Fruit fly (Drosophila melanogaster) whole organism, embryonic: ENCODE measurements around the gene Sec13.

Experiments used
- Ada2b ChIP-seq: fragments of 200-800 bp; sonication (Bioruptor generic); IDR thresholded peaks from 2 replicates; pipeline ENCODE4 v1.3.6; 2022; ENCODE audit warnings: missing biosample characterization, missing genetic modification characterization
- Bteb2 ChIP-seq: fragments of 200-800 bp; sonication (Bioruptor generic); optimal IDR thresholded peaks from 2 replicates; lab custom pipeline; 2016; ENCODE audit warnings: missing biosample characterization, missing genetic modification characterization
- CG10209 ChIP-seq: fragments of 200-800 bp; sonication (Bioruptor generic); optimal IDR thresholded peaks from 3 replicates; lab custom pipeline; 2017; ENCODE audit warnings: missing biosample characterization, mild to moderate bottlenecking, missing genetic modification characterization, missing genetic modification reagents
- CG10267 ChIP-seq: fragments of 200-800 bp; sonication (Bioruptor generic); optimal IDR thresholded peaks from 2 replicates; lab custom pipeline; 2018; ENCODE audit warnings: missing biosample characterization, mild to moderate bottlenecking, missing genetic modification characterization, moderate library complexity
- CG10274 ChIP-seq: fragments of 200-800 bp; sonication (Bioruptor generic); optimal IDR thresholded peaks from 3 replicates; lab custom pipeline; 2017; ENCODE audit warnings: missing biosample characterization, mild to moderate bottlenecking, missing genetic modification characterization
- CG10654 ChIP-seq: fragments of 200-800 bp; sonication (Bioruptor generic); optimal IDR thresholded peaks from 2 replicates; lab custom pipeline; 2016; ENCODE audit warnings: missing biosample characterization, missing genetic modification characterization
- CG10979 ChIP-seq: fragments of 200-800 bp; sonication (Bioruptor generic); optimal IDR thresholded peaks from 2 replicates; lab custom pipeline; 2018; ENCODE audit warnings: missing biosample characterization, mild to moderate bottlenecking, missing genetic modification characterization, moderate library complexity
- CG13123 ChIP-seq: fragments of 200-800 bp; sonication (Bioruptor generic); optimal IDR thresholded peaks from 2 replicates; lab custom pipeline; 2016; ENCODE audit warnings: missing biosample characterization, missing genetic modification characterization
- CG14014 ChIP-seq: fragments of 200-800 bp; sonication (Bioruptor generic); IDR thresholded peaks from 2 replicates; pipeline ENCODE4 v1.3.6; 2022; ENCODE audit warnings: missing biosample characterization, missing genetic modification characterization
- CG15601 ChIP-seq: fragments of 200-800 bp; sonication (Bioruptor generic); optimal IDR thresholded peaks from 3 replicates; lab custom pipeline; 2019; ENCODE audit warnings: missing biosample characterization, mild to moderate bottlenecking, missing genetic modification characterization, moderate library complexity
- CG17328 ChIP-seq: fragments of 200-800 bp; sonication (Bioruptor generic); IDR thresholded peaks from 2 replicates; pipeline ENCODE4 v1.3.6; 2022; ENCODE audit warnings: missing biosample characterization, missing genetic modification characterization
- CG17912 ChIP-seq: fragments of 200-800 bp; sonication (Bioruptor generic); optimal IDR thresholded peaks from 2 replicates; lab custom pipeline; 2018; ENCODE audit warnings: missing biosample characterization, mild to moderate bottlenecking, missing genetic modification characterization
- CG1792 ChIP-seq: fragments of 200-800 bp; sonication (Bioruptor generic); optimal IDR thresholded peaks from 2 replicates; lab custom pipeline; 2016; ENCODE audit warnings: missing biosample characterization, missing genetic modification characterization
- CG18764 ChIP-seq: fragments of 200-800 bp; sonication (Bioruptor generic); optimal IDR thresholded peaks from 3 replicates; lab custom pipeline; 2016; ENCODE audit warnings: missing biosample characterization, missing genetic modification characterization
- CG31441 ChIP-seq: fragments of 200-800 bp; sonication (Bioruptor generic); IDR thresholded peaks from 2 replicates; pipeline ENCODE4 v1.3.6; 2022; ENCODE audit warnings: missing biosample characterization, missing genetic modification characterization
- CG3163 ChIP-seq: fragments of 200-800 bp; sonication (Bioruptor generic); optimal IDR thresholded peaks from 3 replicates; lab custom pipeline; 2016; ENCODE audit warnings: missing biosample characterization, missing genetic modification characterization
- CG32767 ChIP-seq: fragments of 200-800 bp; sonication (Bioruptor generic); IDR thresholded peaks from 2 replicates; pipeline ENCODE4 v1.3.6; 2022; ENCODE audit warnings: missing biosample characterization, missing genetic modification characterization
- CG34224 ChIP-seq: fragments of 200-800 bp; sonication (Bioruptor generic); IDR thresholded peaks from 3 replicates; pipeline ENCODE4 v1.3.6; 2022; ENCODE audit warnings: missing biosample characterization, missing genetic modification characterization; ENCODE audit not compliant: partially characterized antibody
- CG6254 ChIP-seq: fragments of 200-800 bp; sonication (Bioruptor generic); optimal IDR thresholded peaks from 3 replicates; lab custom pipeline; 2017; ENCODE audit warnings: mild to moderate bottlenecking, missing biosample characterization, missing genetic modification reagents, missing genetic modification characterization
- CG8388 ChIP-seq: fragments of 200-800 bp; sonication (Bioruptor generic); optimal IDR thresholded peaks from 2 replicates; lab custom pipeline; 2019; ENCODE audit warnings: missing biosample characterization, mild to moderate bottlenecking, missing genetic modification characterization, moderate library complexity
- CG8765 ChIP-seq: fragments of 200-800 bp; sonication (Bioruptor generic); IDR thresholded peaks from 2 replicates; pipeline ENCODE4 v1.3.6; 2022; ENCODE audit warnings: missing biosample characterization, missing genetic modification characterization
- CG9609 ChIP-seq: fragments of 200-800 bp; sonication (Bioruptor generic); optimal IDR thresholded peaks from 3 replicates; lab custom pipeline; 2016; ENCODE audit warnings: missing biosample characterization, missing genetic modification characterization
- CG9932 ChIP-seq: fragments of 200-800 bp; sonication (Bioruptor generic); IDR thresholded peaks from 2 replicates; pipeline ENCODE4 v1.3.6; 2022; ENCODE audit warnings: missing biosample characterization, missing genetic modification characterization
- E2f1 ChIP-seq: fragments of 200-800 bp; sonication (Bioruptor generic); IDR thresholded peaks from 2 replicates; pipeline ENCODE4 v1.3.6; 2022; ENCODE audit warnings: missing biosample characterization, missing genetic modification characterization
- HLH4C ChIP-seq: fragments of 200-800 bp; sonication (Bioruptor generic); IDR thresholded peaks from 3 replicates; pipeline ENCODE4 v1.3.6; 2022; ENCODE audit warnings: missing biosample characterization, missing genetic modification characterization; ENCODE audit not compliant: partially characterized antibody
- Hr3 ChIP-seq: fragments of 200-800 bp; sonication (Bioruptor generic); optimal IDR thresholded peaks from 3 replicates; lab custom pipeline; 2016; ENCODE audit warnings: missing biosample characterization, missing genetic modification characterization
- Hsf ChIP-seq: fragments of 200-800 bp; sonication (Bioruptor generic); optimal IDR thresholded peaks from 3 replicates; lab custom pipeline; 2016; ENCODE audit warnings: missing biosample characterization, missing genetic modification characterization
- Max ChIP-seq: fragments of 200-800 bp; sonication (Bioruptor generic); optimal IDR thresholded peaks from 2 replicates; lab custom pipeline; 2016; ENCODE audit warnings: missing biosample characterization, mild to moderate bottlenecking, missing genetic modification characterization
- NfI ChIP-seq: fragments of 200-800 bp; sonication (Bioruptor generic); optimal IDR thresholded peaks from 3 replicates; lab custom pipeline; 2018; ENCODE audit warnings: missing biosample characterization, mild to moderate bottlenecking, missing genetic modification characterization, moderate library complexity
- Ravus ChIP-seq: fragments of 200-800 bp; sonication (Bioruptor generic); IDR thresholded peaks from 2 replicates; pipeline ENCODE4 v1.3.6; 2022; ENCODE audit warnings: missing biosample characterization, missing genetic modification characterization
- Rfx ChIP-seq: fragments of 200-800 bp; sonication (Bioruptor generic); IDR thresholded peaks from 2 replicates; pipeline ENCODE4 v1.3.6; 2022; ENCODE audit warnings: missing biosample characterization, missing genetic modification characterization
- TFAM ChIP-seq: fragments of 200-800 bp; sonication (Bioruptor generic); optimal IDR thresholded peaks from 2 replicates; lab custom pipeline; 2017; ENCODE audit warnings: missing biosample characterization, missing genetic modification characterization, inconsistent platforms
- ase ChIP-seq: fragments of 200-800 bp; sonication (Bioruptor generic); IDR thresholded peaks from 3 replicates; pipeline ENCODE4 v1.3.6; 2022; ENCODE audit warnings: missing biosample characterization, missing genetic modification characterization
- az2 ChIP-seq: fragments of 200-800 bp; sonication (Bioruptor generic); optimal IDR thresholded peaks from 3 replicates; lab custom pipeline; 2016; ENCODE audit warnings: missing biosample characterization, missing genetic modification characterization
- bsh ChIP-seq, 2 experiments: fragments of 200-800 bp; sonication (Bioruptor generic); optimal IDR thresholded peaks; 2 replicates each; lab custom pipeline; 2017 to 2018; ENCODE audit warnings: mild to moderate bottlenecking in 2 of 2, missing biosample characterization in 2 of 2, missing genetic modification characterization in 2 of 2, moderate library complexity in 1 of 2
- caup ChIP-seq: fragments of 200-800 bp; sonication (Bioruptor generic); optimal IDR thresholded peaks from 3 replicates; lab custom pipeline; 2017; ENCODE audit warnings: missing biosample characterization, mild to moderate bottlenecking, missing genetic modification characterization, moderate library complexity; ENCODE audit not compliant: severe bottlenecking
- chif ChIP-seq, 2 experiments: fragments of 200-800 bp; sonication (Bioruptor generic); optimal IDR thresholded peaks; 3 replicates each; lab custom pipeline; 2016; ENCODE audit warnings: missing biosample characterization in 2 of 2, missing genetic modification characterization in 2 of 2
- disco-r ChIP-seq: fragments of 200-800 bp; sonication (Bioruptor generic); optimal IDR thresholded peaks from 2 replicates; lab custom pipeline; 2016; ENCODE audit warnings: missing biosample characterization, missing genetic modification characterization
- eve ChIP-seq, 2 experiments: fragments of >200 bp; optimal IDR thresholded peaks; 2 replicates each; lab custom pipeline; 2017; ENCODE audit warnings: missing biosample characterization in 2 of 2, missing genetic modification characterization in 2 of 2
- gcm ChIP-seq: fragments of 200-800 bp; sonication (Bioruptor generic); optimal IDR thresholded peaks from 2 replicates; lab custom pipeline; 2019; ENCODE audit warnings: missing biosample characterization, mild to moderate bottlenecking, missing genetic modification characterization, moderate library complexity
- gem ChIP-seq: fragments of 200-800 bp; sonication (Bioruptor generic); optimal IDR thresholded peaks from 2 replicates; lab custom pipeline; 2019; ENCODE audit warnings: missing biosample characterization, mild to moderate bottlenecking, missing genetic modification characterization, moderate library complexity
- gsb ChIP-seq: fragments of 200-800 bp; sonication (Bioruptor generic); IDR thresholded peaks from 2 replicates; pipeline ENCODE4 v1.3.6; 2022; ENCODE audit warnings: missing biosample characterization, missing genetic modification characterization
- her ChIP-seq: fragments of 200-800 bp; sonication (Bioruptor generic); optimal IDR thresholded peaks from 2 replicates; lab custom pipeline; 2016; ENCODE audit warnings: missing biosample characterization, missing genetic modification characterization
- klu ChIP-seq: fragments of 200-800 bp; sonication (Bioruptor generic); IDR thresholded peaks from 2 replicates; pipeline ENCODE4 v1.3.6; 2022; ENCODE audit warnings: missing biosample characterization, missing genetic modification characterization
- knrl ChIP-seq: fragments of 200-800 bp; sonication (Bioruptor generic); IDR thresholded peaks from 3 replicates; pipeline ENCODE4 v1.3.6; 2022; ENCODE audit warnings: missing biosample characterization, missing genetic modification characterization; ENCODE audit not compliant: partially characterized antibody
- nerfin-2 ChIP-seq: fragments of 200-800 bp; sonication (Bioruptor generic); IDR thresholded peaks from 2 replicates; pipeline ENCODE4 v1.3.6; 2022; ENCODE audit warnings: missing biosample characterization, missing genetic modification characterization; ENCODE audit not compliant: partially characterized antibody
- pzg ChIP-seq: fragments of 200-800 bp; sonication (Bioruptor generic); optimal IDR thresholded peaks from 3 replicates; lab custom pipeline; 2018; ENCODE audit warnings: missing biosample characterization, mild to moderate bottlenecking, missing genetic modification characterization, moderate library complexity
- stc ChIP-seq: fragments of 200-800 bp; sonication (Bioruptor generic); IDR thresholded peaks from 2 replicates; pipeline ENCODE4 v1.3.6; 2022; ENCODE audit warnings: missing biosample characterization, missing genetic modification characterization
- tio ChIP-seq: fragments of 200-800 bp; sonication (Bioruptor generic); optimal IDR thresholded peaks from 2 replicates; lab custom pipeline; 2017; ENCODE audit warnings: missing biosample characterization, missing genetic modification characterization, inconsistent platforms
- trh ChIP-seq: fragments of 200-800 bp; sonication (Bioruptor generic); optimal IDR thresholded peaks from 2 replicates; lab custom pipeline; 2016; ENCODE audit warnings: missing biosample characterization, missing genetic modification characterization

Sec13 gene

DNA sequence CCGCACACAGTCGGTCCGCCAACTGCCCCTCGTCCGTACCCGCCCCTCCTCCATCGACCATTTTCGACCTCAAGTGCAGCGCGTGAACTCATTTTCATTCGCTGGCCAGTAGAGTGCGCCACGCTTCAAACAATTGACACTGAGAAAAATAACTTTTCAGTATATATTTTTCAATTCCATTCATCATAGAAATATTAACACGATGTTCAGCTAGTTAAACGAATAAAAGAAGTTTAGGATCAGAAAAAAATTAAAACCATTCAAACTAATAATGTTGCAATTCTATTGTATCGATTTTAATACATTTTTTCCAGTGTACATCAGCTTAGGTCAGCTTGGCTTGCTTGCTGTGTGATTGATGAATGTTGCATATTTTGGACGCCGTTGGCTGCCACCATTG lies 30.8 kb downstream of the Sec13 start (continued):
- TF ChIP-seq CG10209 (GFP tag; lab: Kevin White, UChicago) = peak; percentile 24
- TF ChIP-seq TFAM (GFP tag; lab: Kevin White, UChicago) = no peak
- TF ChIP-seq klu (GFP tag; lab: Robert Waterston, UW) = no peak
- TF ChIP-seq Ada2b = no peak
- no peak for TF ChIP-seq NfI (GFP tag; lab: Kevin White, UChicago)
- TF ChIP-seq CG17912 (GFP tag; lab: Kevin White, UChicago) = no peak
- TF ChIP-seq gcm (GFP tag; lab: Kevin White, UChicago) = peak; percentile 48
- TF ChIP-seq CG3163 = no peak
- no peak for TF ChIP-seq Max (GFP tag; lab: Kevin White, UChicago)
- TF ChIP-seq pzg (GFP tag; lab: Kevin White, UChicago) = no peak
- TF ChIP-seq az2 = peak; percentile 62
- no peak for TF ChIP-seq CG13123 (GFP tag; lab: Kevin White, UChicago)
- TF ChIP-seq CG32767 = peak; percentile 48; the same call in 1 of the 2 replicates
- TF ChIP-seq CG34224 (GFP tag; lab: Robert Waterston, UW) = no peak
- TF ChIP-seq CG10979 (tag; lab: Kevin White, UChicago) = peak; percentile 70
- TF ChIP-seq her (GFP tag; lab: Kevin White, UChicago) = no peak
- TF ChIP-seq eve (GFP tag; optimal IDR thresholded peaks at IDR 0.05; lab: Kevin White, UChicago) = peak in 1 of 2 experiments; percentile 64
- TF ChIP-seq trh = no peak
- no peak for TF ChIP-seq Bteb2 (GFP tag; lab: Kevin White, UChicago)
- TF ChIP-seq CG10654 = peak; percentile 0
- TF ChIP-seq CG6254 = peak; percentile 28
- no peak for TF ChIP-seq knrl
- peak; percentile 46 for TF ChIP-seq CG31441 (GFP tag; lab: Robert Waterston, UW)
- TF ChIP-seq CG8765 (GFP tag; lab: Robert Waterston, UW) = no peak
- TF ChIP-seq CG9932 (GFP tag; lab: Robert Waterston, UW) = no peak
- peak; percentile 16 for TF ChIP-seq tio (GFP tag; lab: Kevin White, UChicago)
- no peak for TF ChIP-seq CG10274 (GFP tag; lab: Kevin White, UChicago)
- TF ChIP-seq chif (GFP tag; optimal IDR thresholded peaks at IDR 0.05; lab: Kevin White, UChicago) = peak in 1 of 2 experiments; percentile 50
- no peak for TF ChIP-seq Rfx (GFP tag; lab: Robert Waterston, UW)
- TF ChIP-seq nerfin-2 (GFP tag; lab: Robert Waterston, UW) = no peak
- TF ChIP-seq Ravus (GFP tag; lab: Robert Waterston, UW) = no peak
- TF ChIP-seq CG10267 (tag; lab: Kevin White, UChicago) = peak; percentile 44
- no peak for TF ChIP-seq E2f1 (GFP tag; lab: Robert Waterston, UW)
- TF ChIP-seq HLH4C (GFP tag; lab: Robert Waterston, UW) = no peak
- TF ChIP-seq disco-r (GFP tag; lab: Kevin White, UChicago) = no peak
- no peak for TF ChIP-seq CG18764 (GFP tag; lab: Kevin White, UChicago)
- TF ChIP-seq CG9609 (GFP tag; lab: Kevin White, UChicago) = no peak
- TF ChIP-seq CG15601 (tag; lab: Kevin White, UChicago) = no peak
- no peak for TF ChIP-seq gsb
- TF ChIP-seq gem (tag; lab: Kevin White, UChicago) = peak; percentile 79
- peak; percentile 19 for TF ChIP-seq CG1792 (GFP tag; lab: Kevin White, UChicago)
- no peak for TF ChIP-seq CG14014 (GFP tag; lab: Robert Waterston, UW)
- TF ChIP-seq stc (GFP tag; lab: Robert Waterston, UW) = peak; percentile 39; the same call in 1 of the 2 replicates
- TF ChIP-seq Hsf (GFP tag; lab: Kevin White, UChicago) = peak; percentile 31
- no peak for TF ChIP-seq caup (GFP tag; lab: Kevin White, UChicago)
- peak; percentile 38 for TF ChIP-seq Hr3 (GFP tag; lab: Kevin White, UChicago)
- peak; percentile 65 for TF ChIP-seq CG17328 (GFP tag; lab: Robert Waterston, UW)
- peak; percentile 43; the same call in 1 of the 3 replicates for TF ChIP-seq ase
- peak in 1 of 2 experiments; percentile 73 for TF ChIP-seq bsh (GFP tag; optimal IDR thresholded peaks at IDR 0.05; lab: Kevin White, UChicago)
- TF ChIP-seq CG8388 (GFP tag; lab: Kevin White, UChicago) = peak; percentile 65
